Worm (Caenorhabditis elegans) whole organism, L3 larva: Measurements from ENCODE around the gene fos-1.

Experiments
- R02D3.7 ChIP-seq: fragments of 150-350 bp; optimal IDR thresholded peaks from 2 replicates; lab custom pipeline; 2014; ENCODE audit warnings: missing biosample characterization, missing genetic modification characterization
- ZK546.5 ChIP-seq: sonication (generic microtip); optimal IDR thresholded peaks from 2 replicates; lab custom pipeline; 2017; ENCODE audit warnings: missing biosample characterization, missing genetic modification characterization
- aly-2 ChIP-seq: fragments of 150-350 bp; optimal IDR thresholded peaks from 2 replicates; lab custom pipeline; 2014; ENCODE audit warnings: missing biosample characterization, missing genetic modification characterization
- ama-1 ChIP-seq: fragments of 150-350 bp; optimal IDR thresholded peaks from 2 replicates; lab custom pipeline; 2018
- ceh-82 ChIP-seq: fragments of 150-350 bp; optimal IDR thresholded peaks from 2 replicates; lab custom pipeline; 2014; ENCODE audit warnings: missing biosample characterization, missing genetic modification characterization
- ceh-9 ChIP-seq: sonication (generic microtip); optimal IDR thresholded peaks from 2 replicates; lab custom pipeline; 2018; ENCODE audit warnings: missing biosample characterization, missing genetic modification characterization
- daf-12 ChIP-seq: fragments of 150-350 bp; optimal IDR thresholded peaks from 2 replicates; lab custom pipeline; 2014; ENCODE audit warnings: missing biosample characterization, missing genetic modification reagents, missing genetic modification characterization
- egl-27 ChIP-seq: sonication (generic microtip); optimal IDR thresholded peaks from 4 replicates; lab custom pipeline; 2017; ENCODE audit warnings: missing biosample characterization, missing genetic modification reagents, missing genetic modification characterization
- egl-5 ChIP-seq: fragments of 150-350 bp; optimal IDR thresholded peaks from 2 replicates; lab custom pipeline; 2017; ENCODE audit warnings: missing biosample characterization, missing genetic modification reagents, missing genetic modification characterization, inconsistent platforms
- elt-1 ChIP-seq: fragments of 150-350 bp; optimal IDR thresholded peaks from 2 replicates; lab custom pipeline; 2014; ENCODE audit warnings: missing biosample characterization, missing genetic modification characterization
- elt-2 ChIP-seq: sonication (generic microtip); optimal IDR thresholded peaks from 2 replicates; lab custom pipeline; 2016; ENCODE audit warnings: missing genetic modification reagents, mild to moderate bottlenecking, missing genetic modification characterization, missing compliant biosample characterization
- fkh-10 ChIP-seq: sonication (generic microtip); optimal IDR thresholded peaks from 2 replicates; lab custom pipeline; 2017; ENCODE audit warnings: missing biosample characterization, missing genetic modification reagents, missing genetic modification characterization
- fkh-2 ChIP-seq: fragments of 150-350 bp; optimal IDR thresholded peaks from 2 replicates; lab custom pipeline; 2014; ENCODE audit warnings: missing biosample characterization, missing genetic modification reagents, missing genetic modification characterization
- hmg-11 ChIP-seq: sonication (generic microtip); optimal IDR thresholded peaks from 2 replicates; lab custom pipeline; 2016; ENCODE audit warnings: missing genetic modification characterization, missing compliant biosample characterization
- jun-1 ChIP-seq: fragments of 150-350 bp; optimal IDR thresholded peaks from 2 replicates; lab custom pipeline; 2014; ENCODE audit warnings: missing biosample characterization, missing genetic modification reagents, missing genetic modification characterization
- lin-15B ChIP-seq: fragments of 150-350 bp; optimal IDR thresholded peaks from 2 replicates; lab custom pipeline; 2014; ENCODE audit warnings: missing biosample characterization, missing genetic modification characterization
- lin-39 ChIP-seq: fragments of 150-350 bp; optimal IDR thresholded peaks from 2 replicates; lab custom pipeline; 2018; ENCODE audit warnings: missing biosample characterization, missing genetic modification reagents, missing genetic modification characterization
- lsy-12 ChIP-seq: sonication (generic microtip); optimal IDR thresholded peaks from 2 replicates; lab custom pipeline; 2016; ENCODE audit warnings: mild to moderate bottlenecking, missing genetic modification characterization, missing compliant biosample characterization
- mdl-1 ChIP-seq: fragments of 150-350 bp; optimal IDR thresholded peaks from 2 replicates; lab custom pipeline; 2014; ENCODE audit warnings: missing biosample characterization, missing genetic modification characterization
- mml-1 ChIP-seq: fragments of 150-350 bp; sonication (generic microtip); optimal IDR thresholded peaks from 3 replicates; lab custom pipeline; 2014; ENCODE audit warnings: missing biosample characterization, missing genetic modification characterization
- nfya-1 ChIP-seq: sonication (generic microtip); optimal IDR thresholded peaks from 2 replicates; lab custom pipeline; 2017; ENCODE audit warnings: missing genetic modification characterization, mild to moderate bottlenecking, missing compliant biosample characterization, antibody characterized with exemption, moderate library complexity; ENCODE audit not compliant: insufficient read depth
- nhr-237 ChIP-seq: fragments of 150-350 bp; optimal IDR thresholded peaks from 2 replicates; lab custom pipeline; 2014; ENCODE audit warnings: missing biosample characterization, missing genetic modification characterization
- nhr-25 ChIP-seq: sonication (generic microtip); optimal IDR thresholded peaks from 2 replicates; lab custom pipeline; 2017; ENCODE audit warnings: missing biosample characterization, missing genetic modification characterization
- nhr-28 ChIP-seq: fragments of 150-350 bp; optimal IDR thresholded peaks from 2 replicates; lab custom pipeline; 2014; ENCODE audit warnings: missing biosample characterization, missing genetic modification characterization
- nhr-43 ChIP-seq: sonication (generic microtip); optimal IDR thresholded peaks from 2 replicates; lab custom pipeline; 2016; ENCODE audit warnings: mild to moderate bottlenecking, missing genetic modification characterization, missing compliant biosample characterization; ENCODE audit not compliant: poor library complexity, severe bottlenecking
- pha-4 ChIP-seq: fragments of 150-350 bp; optimal IDR thresholded peaks from 2 replicates; lab custom pipeline; 2014; ENCODE audit warnings: missing biosample characterization, missing genetic modification reagents, missing genetic modification characterization
- sea-2 ChIP-seq: fragments of 150-350 bp; sonication (generic microtip); optimal IDR thresholded peaks from 4 replicates; lab custom pipeline; 2014; ENCODE audit warnings: missing biosample characterization, missing genetic modification reagents, missing genetic modification characterization
- skn-1 ChIP-seq: fragments of 150-350 bp; optimal IDR thresholded peaks from 2 replicates; lab custom pipeline; 2014; ENCODE audit warnings: missing biosample characterization, missing genetic modification characterization
- snpc-4 ChIP-seq: fragments of 150-350 bp; optimal IDR thresholded peaks from 2 replicates; lab custom pipeline; 2014; ENCODE audit warnings: missing biosample characterization, missing genetic modification characterization
- tbx-2 ChIP-seq: sonication (generic microtip); optimal IDR thresholded peaks from 2 replicates; lab custom pipeline; 2016; ENCODE audit warnings: mild to moderate bottlenecking, missing genetic modification characterization, missing compliant biosample characterization
- unc-39 ChIP-seq: sonication (generic microtip); optimal IDR thresholded peaks from 4 replicates; lab custom pipeline; 2017; ENCODE audit warnings: missing biosample characterization, missing genetic modification characterization
- unc-62 ChIP-seq: fragments of 150-350 bp; sonication (generic microtip); optimal IDR thresholded peaks from 4 replicates; lab custom pipeline; 2014; ENCODE audit warnings: missing biosample characterization, missing genetic modification reagents, missing genetic modification characterization
- ztf-4 ChIP-seq: fragments of 150-350 bp; optimal IDR thresholded peaks from 2 replicates; lab custom pipeline; 2014; ENCODE audit warnings: missing biosample characterization, missing genetic modification characterization

Gene fos-1

ce11 chrV:6022076-6022475 is 18.7 kb downstream of the fos-1 start:
- no peak for TF ChIP-seq snpc-4 (tag; lab: Kevin White, UChicago)
- TF ChIP-seq unc-39 (tag; lab: Kevin White, UChicago), result no peak
- TF ChIP-seq nhr-25 (tag; lab: Kevin White, UChicago), result peak; percentile 51
- TF ChIP-seq fkh-10 (GFP tag; lab: Kevin White, UChicago), result no peak
- peak; percentile 13 for TF ChIP-seq nhr-43
- no peak for TF ChIP-seq ceh-9 (tag; lab: Kevin White, UChicago)
- TF ChIP-seq jun-1 (tag; lab: Kevin White, UChicago), result no peak
- no peak for TF ChIP-seq mdl-1

ce11 chrV:6030559-6030975 is 27.2 kb downstream of the fos-1 start:
- no peak for TF ChIP-seq lsy-12 (tag; lab: Kevin White, UChicago)
- TF ChIP-seq egl-5 (tag; lab: Kevin White, UChicago), result peak; percentile 27
- TF ChIP-seq daf-12 (tag; lab: Kevin White, UChicago), result no peak
- TF ChIP-seq tbx-2 (tag; lab: Kevin White, UChicago), result peak; percentile 28
- peak; percentile 73 for TF ChIP-seq lin-39 (tag; lab: Kevin White, UChicago)
- no peak for TF ChIP-seq nhr-43
- no peak for TF ChIP-seq hmg-11 (tag; lab: Kevin White, UChicago)
- TF ChIP-seq unc-62 (GFP tag; lab: Kevin White, UChicago), result peak; percentile 22
- TF ChIP-seq aly-2 (tag; lab: Kevin White, UChicago), result no peak
- TF ChIP-seq unc-39 (tag; lab: Kevin White, UChicago), result no peak
- no peak for TF ChIP-seq egl-27 (tag; lab: Kevin White, UChicago)
- no peak for TF ChIP-seq mml-1 (tag; lab: Kevin White, UChicago)
- TF ChIP-seq nfya-1, result peak; percentile 70
- TF ChIP-seq ZK546.5 (tag; lab: Kevin White, UChicago), result no peak
- TF ChIP-seq sea-2 (GFP tag; lab: Kevin White, UChicago), result no peak

ce11 chrV:6031585-6031984 is 28.2 kb downstream of the fos-1 start:
- peak; percentile 52 for TF ChIP-seq tbx-2 (tag; lab: Kevin White, UChicago)
- no peak for TF ChIP-seq elt-1 (tag; lab: Kevin White, UChicago)
- TF ChIP-seq fkh-10 (GFP tag; lab: Kevin White, UChicago), result no peak
- no peak for TF ChIP-seq lsy-12 (tag; lab: Kevin White, UChicago)
- no peak for TF ChIP-seq nhr-237 (tag; lab: Kevin White, UChicago)

- TF ChIP-seq unc-62 (GFP tag; lab: Kevin White, UChicago) (peak; percentile 13), hmg-11 (tag; lab: Kevin White, UChicago) (peak; percentile 22), nfya-1 (peak; percentile 33), lin-39 (tag; lab: Kevin White, UChicago) (peak; percentile 72), elt-2 (tag; lab: Kevin White, UChicago) (no peak), ama-1 (no peak)
- TF ChIP-seq, all 47 proteins: peak for 4
These were observed 30.1 kb downstream of the fos-1 start for ce11 chrV:6033512-6033911.

DNA sequence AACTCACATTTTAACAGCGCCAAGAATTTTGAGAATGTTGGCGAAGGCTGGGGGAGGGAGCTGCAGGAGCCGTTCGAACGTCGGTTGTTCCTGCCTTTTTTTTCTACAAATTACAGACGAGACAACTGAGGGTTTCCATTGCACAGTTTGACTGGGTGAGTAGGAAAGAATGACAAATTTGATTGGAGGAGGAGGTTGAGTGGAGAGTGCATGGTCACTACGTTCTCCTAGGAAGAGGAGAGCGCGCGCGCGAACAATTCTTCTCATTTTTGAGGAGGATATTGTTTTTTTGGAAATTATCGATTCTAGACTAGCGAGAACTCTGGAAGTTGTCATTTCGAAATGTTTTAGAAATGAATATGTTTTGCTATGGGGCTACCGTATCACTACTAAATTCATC is 31.3 kb downstream of the fos-1 start, which contains the start of gene dhs-17:
Gene dhs-17 (minus strand): TSS at position 101 of the 400 bp plus-strand sequence.
- TF ChIP-seq hmg-11 (tag; lab: Kevin White, UChicago) (no peak), tbx-2 (tag; lab: Kevin White, UChicago) (no peak), nhr-237 (tag; lab: Kevin White, UChicago) (no peak), fkh-10 (GFP tag; lab: Kevin White, UChicago) (no peak), ceh-9 (tag; lab: Kevin White, UChicago) (no peak), ceh-82 (tag; lab: Kevin White, UChicago) (no peak), fkh-2 (tag; lab: Kevin White, UChicago) (no peak), aly-2 (tag; lab: Kevin White, UChicago) (no peak)

DNA sequence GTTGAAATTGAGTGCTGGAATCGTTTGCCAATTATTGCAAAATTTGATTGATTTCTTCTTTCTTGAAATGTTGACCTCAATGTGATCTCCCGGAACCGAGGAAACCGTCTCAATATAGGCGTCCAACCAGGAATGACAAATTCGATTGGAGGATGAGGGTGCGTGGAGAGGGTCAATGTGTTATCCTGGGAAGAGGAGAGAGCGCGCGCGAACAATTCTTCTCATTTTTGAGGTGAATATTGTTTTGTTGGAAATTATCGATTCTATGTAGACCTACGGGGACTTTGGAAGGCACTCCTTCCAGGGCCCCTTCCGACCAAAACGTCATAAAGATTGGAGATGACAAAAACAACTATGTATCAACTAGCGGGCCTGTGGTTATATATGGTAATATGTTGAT is 33.1 kb downstream of the fos-1 start:
- no peak for TF ChIP-seq snpc-4 (tag; lab: Kevin White, UChicago)
- no peak for TF ChIP-seq tbx-2 (tag; lab: Kevin White, UChicago)
- no peak for TF ChIP-seq ztf-4
- no peak for TF ChIP-seq fkh-2 (tag; lab: Kevin White, UChicago)
- TF ChIP-seq R02D3.7 (tag; lab: Kevin White, UChicago), result no peak
- no peak for TF ChIP-seq pha-4 (tag; lab: Kevin White, UChicago)
- TF ChIP-seq unc-62 (GFP tag; lab: Kevin White, UChicago), result no peak
- TF ChIP-seq nhr-43, result no peak
- no peak for TF ChIP-seq lin-15B (tag; lab: Kevin White, UChicago)
- TF ChIP-seq skn-1, result no peak
- no peak for TF ChIP-seq lsy-12 (tag; lab: Kevin White, UChicago)
- TF ChIP-seq nhr-28 (tag; lab: Kevin White, UChicago), result no peak
